Worm (Caenorhabditis elegans): ENCODE results near the gene gsto-2.
A peak's percentile ranks its signal among the peaks of the same experiment; 100 is the strongest.

The gsto-2 gene

DNA sequence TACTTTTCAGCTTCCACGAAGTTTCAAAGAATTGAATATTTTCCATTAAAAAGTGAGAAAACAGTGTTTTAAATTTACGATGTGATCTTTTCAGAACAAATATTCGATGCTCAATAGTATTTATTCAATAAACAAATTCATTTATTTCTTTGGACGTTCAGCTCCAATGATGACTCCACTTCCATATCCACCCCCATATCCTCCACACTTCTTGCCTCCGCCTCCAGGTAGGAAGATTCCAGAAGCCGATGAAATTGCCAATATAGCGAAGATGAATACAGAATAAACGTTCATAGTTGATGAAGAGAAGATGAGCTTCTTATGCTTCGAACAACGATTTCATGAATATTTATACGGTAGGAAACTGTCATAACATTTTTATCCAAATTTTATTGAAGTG, 34.6 kb downstream of the gsto-2 start, which contains the start of gene fip-3:
Gene fip-3, minus strand, starts transcription at position 294 of the 400 bp plus-strand sequence.
- no peak for TF ChIP-seq sptf-2 (GFP tag; optimal IDR thresholded peaks at IDR 0.05)
- no peak for TF ChIP-seq K11D2.4 (GFP tag; IDR thresholded peaks at IDR 0.05)
- TF ChIP-seq F10E7.11 (tag; optimal IDR thresholded peaks at IDR 0.05) = no peak
- no peak for TF ChIP-seq snpc-1.1 (tag; optimal IDR thresholded peaks at IDR 0.05; ENCODE audit: insufficient read depth)
- no peak for TF ChIP-seq snpc-4 (GFP tag; optimal IDR thresholded peaks at IDR 0.05)
- TF ChIP-seq snpc-4 (tag; optimal IDR thresholded peaks at IDR 0.05) = no peak
- TF ChIP-seq hmg-20 (GFP tag; IDR thresholded peaks at IDR 0.05) = no peak
- TF ChIP-seq T26A5.8 (tag; optimal IDR thresholded peaks at IDR 0.05) = no peak
- TF ChIP-seq chd-7 (tag; optimal IDR thresholded peaks at IDR 0.05) = no peak
- no peak for TF ChIP-seq ekl-4 (GFP tag; IDR thresholded peaks at IDR 0.05)
- no peak for TF ChIP-seq lin-40 (tag; optimal IDR thresholded peaks at IDR 0.05)
- TF ChIP-seq madf-8 (GFP tag; conservative IDR thresholded peaks at IDR 0.05) = no peak
- no peak for TF ChIP-seq B0035.1 (tag; optimal IDR thresholded peaks at IDR 0.05)
- no peak for TF ChIP-seq nfya-2 (GFP tag; IDR thresholded peaks at IDR 0.05)
- TF ChIP-seq lir-1 (GFP tag; conservative IDR thresholded peaks at IDR 0.05) = no peak
- no peak for TF ChIP-seq ceh-91 (GFP tag; IDR thresholded peaks at IDR 0.05)
- no peak for TF ChIP-seq dox-1 (GFP tag; IDR thresholded peaks at IDR 0.05)
- no peak for TF ChIP-seq nhr-80 (tag; optimal IDR thresholded peaks at IDR 0.05)
- no peak for TF ChIP-seq let-526 (GFP tag; IDR thresholded peaks at IDR 0.05)

DNA sequence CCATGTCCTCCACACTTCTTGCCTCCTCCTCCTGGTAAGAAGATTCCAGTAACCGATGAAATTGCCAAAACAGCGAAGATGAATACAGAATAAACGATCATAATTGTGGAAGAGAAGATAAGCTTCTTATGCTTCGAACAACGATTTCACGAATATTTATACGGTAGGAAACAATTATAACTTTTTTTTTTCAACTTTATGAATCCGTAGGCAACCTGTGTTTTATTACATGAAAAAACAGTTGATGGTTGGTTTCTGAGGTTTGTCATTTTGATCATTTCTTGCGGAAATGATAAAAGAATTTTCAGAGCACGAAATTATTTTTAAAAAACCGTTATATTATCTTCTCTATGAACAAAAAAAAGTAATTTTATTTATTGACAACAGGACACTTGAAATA, 36.3 kb downstream of the gsto-2 start, which contains the start of gene fipr-16:
Gene fipr-16, minus strand, starts transcription at position 101 of the 400 bp plus-strand sequence.
- TF ChIP-seq mcd-1 (GFP tag; IDR thresholded peaks at IDR 0.05) (no peak), let-526 (GFP tag; IDR thresholded peaks at IDR 0.05) (no peak)

DNA sequence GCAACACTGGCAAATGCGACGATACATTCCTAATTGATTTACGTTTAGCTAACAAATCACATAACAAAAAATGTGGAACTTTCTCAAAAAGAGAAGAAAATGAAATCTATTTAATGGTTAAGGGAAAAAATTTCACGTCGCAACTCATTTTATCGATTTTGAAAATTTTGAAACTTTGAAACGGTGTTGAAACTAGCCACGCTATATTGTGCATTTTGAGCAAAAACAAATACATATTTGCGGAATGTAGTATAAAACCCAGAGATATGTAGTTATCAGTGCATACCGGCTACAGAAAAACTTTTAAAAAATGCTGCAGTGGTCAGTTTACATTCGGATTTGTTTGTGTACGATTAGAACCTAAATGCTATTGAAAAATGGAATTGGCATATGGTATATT, 39.0 kb downstream of the gsto-2 start, which contains the start of gene C06E1.7:
Gene C06E1.7, minus strand, starts transcription at position 101 of the 400 bp plus-strand sequence.
- TF ChIP-seq unc-130 (GFP tag; optimal IDR thresholded peaks at IDR 0.05) = no peak
- TF ChIP-seq ets-4 (GFP tag; optimal IDR thresholded peaks at IDR 0.05) = no peak
- TF ChIP-seq cebp-2 (GFP tag; IDR thresholded peaks at IDR 0.05) = no peak

DNA sequence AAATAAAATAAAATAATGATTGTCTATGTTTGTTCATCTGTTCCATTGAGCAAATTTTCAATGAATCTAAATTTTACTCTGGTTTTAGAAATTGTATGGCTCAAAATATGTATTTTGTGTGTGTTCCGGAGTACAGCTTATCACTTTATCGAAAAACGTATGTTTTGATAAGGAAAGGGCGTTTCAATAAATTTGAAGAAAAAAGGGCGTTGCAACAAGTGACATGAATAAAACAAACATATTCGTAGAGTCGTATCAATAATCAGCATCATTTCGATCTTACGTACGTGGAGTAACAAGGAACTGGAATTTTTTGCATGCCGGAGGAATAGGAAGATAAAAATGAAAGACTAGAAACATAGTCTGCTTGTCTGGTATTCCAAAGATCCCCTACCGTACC, 39.5 kb downstream of the gsto-2 start:
- no peak for TF ChIP-seq nhr-120 (GFP tag; IDR thresholded peaks at IDR 0.05)
- peak; percentile 55 for TF ChIP-seq nhr-80 (tag; optimal IDR thresholded peaks at IDR 0.05)

DNA sequence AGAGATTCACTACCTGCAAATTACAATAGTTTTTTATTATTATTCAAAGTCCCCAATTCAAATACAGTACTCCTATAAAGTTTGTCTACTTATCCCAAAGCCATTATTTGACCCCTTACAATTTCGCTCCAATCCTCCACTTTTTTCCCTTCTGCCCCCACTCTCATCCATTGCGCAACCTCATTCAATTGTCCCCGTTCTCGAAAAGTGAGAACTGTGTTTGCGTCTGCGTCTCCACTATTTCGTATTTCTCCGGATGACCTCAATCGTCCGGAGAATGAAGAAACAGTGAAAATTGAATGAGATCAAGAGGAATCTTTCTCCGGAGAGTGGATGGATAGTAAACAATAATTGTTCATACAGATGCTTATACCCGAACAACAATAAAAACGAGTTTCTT, 42.1 kb downstream of the gsto-2 start:
- TF ChIP-seq lag-1 (GFP tag; IDR thresholded peaks at IDR 0.05) (no peak), gei-17 (GFP tag; optimal IDR thresholded peaks at IDR 0.05) (no peak), attf-6 (GFP tag; IDR thresholded peaks at IDR 0.05) (no peak), C06A6.2 (GFP tag; conservative IDR thresholded peaks at IDR 0.05) (no peak), F37B4.10 (GFP tag; IDR thresholded peaks at IDR 0.05) (no peak), madf-10 (tag; optimal IDR thresholded peaks at IDR 0.05) (no peak), ceh-40 (GFP tag; IDR thresholded peaks at IDR 0.05) (no peak), snpc-3.4 (tag; optimal IDR thresholded peaks at IDR 0.05) (no peak), B0019.2 (GFP tag; conservative IDR thresholded peaks at IDR 0.05) (no peak), lsy-27 (tag; optimal IDR thresholded peaks at IDR 0.05; ENCODE audit: borderline replicate concordance, insufficient read depth) (no peak), ztf-26 (tag; optimal IDR thresholded peaks at IDR 0.05) (no peak), hlh-26 (GFP tag; conservative IDR thresholded peaks at IDR 0.05) (no peak), hmg-1.2 (GFP tag; IDR thresholded peaks at IDR 0.05) (no peak), sea-2 (GFP tag; IDR thresholded peaks at IDR 0.05) (no peak), ceh-91 (GFP tag; IDR thresholded peaks at IDR 0.05) (no peak), sptf-2 (GFP tag; optimal IDR thresholded peaks at IDR 0.05) (no peak), aptf-3 (GFP tag; IDR thresholded peaks at IDR 0.05) (no peak)
